Worm (Caenorhabditis elegans): ENCODE results near the gene vap-1.

DNA sequence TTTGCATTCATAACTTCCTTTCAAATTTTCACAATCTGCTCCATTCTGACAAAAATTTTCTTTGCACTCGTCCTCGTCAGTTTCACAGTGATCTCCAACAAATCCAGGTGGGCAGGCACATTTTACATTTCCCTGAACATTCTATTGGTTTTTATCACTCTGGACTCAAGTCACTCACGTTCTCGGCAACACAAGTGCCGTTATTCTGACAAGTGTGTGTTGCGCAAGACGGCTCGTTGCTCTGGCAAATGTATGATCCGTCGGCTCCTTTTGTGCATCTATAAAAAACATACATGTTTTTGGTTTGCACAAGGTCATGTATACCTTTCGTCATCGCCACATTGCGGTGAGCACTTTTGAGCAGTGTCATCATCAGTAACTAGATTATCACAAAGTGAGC, 16.3 kb upstream of the vap-1 start:
- TF ChIP-seq nhr-77 (tag; optimal IDR thresholded peaks at IDR 0.05) (no peak), egl-13 (tag; optimal IDR thresholded peaks at IDR 0.05) (no peak), elt-3 (tag; optimal IDR thresholded peaks at IDR 0.05) (no peak), aly-2 (tag; optimal IDR thresholded peaks at IDR 0.05) (no peak), ztf-11 (tag; optimal IDR thresholded peaks at IDR 0.05) (no peak), fos-1 (tag; optimal IDR thresholded peaks at IDR 0.05) (no peak), nhr-28 (tag; optimal IDR thresholded peaks at IDR 0.05) (no peak), unc-62 (GFP tag; optimal IDR thresholded peaks at IDR 0.05) (no peak), nhr-76 (tag; optimal IDR thresholded peaks at IDR 0.05) (no peak), nhr-237 (tag; optimal IDR thresholded peaks at IDR 0.05) (no peak), C04F5.9 (tag; optimal IDR thresholded peaks at IDR 0.05) (no peak), lin-15B (tag; optimal IDR thresholded peaks at IDR 0.05) (no peak), dpl-1 (GFP tag; optimal IDR thresholded peaks at IDR 0.05) (no peak), alr-1 (tag; optimal IDR thresholded peaks at IDR 0.05; ENCODE audit: borderline replicate concordance) (no peak)
